Worm (Caenorhabditis elegans) whole organism, L4 larva: Measurements from ENCODE around the gene sulp-5.

ENCODE experiments used
- F26F4.8 ChIP-seq: fragments of 200-800 bp; sonication (Bioruptor generic); conservative IDR thresholded peaks from 2 replicates; pipeline ENCODE4 v1.3.6; 2022; ENCODE audit warnings: missing genetic modification characterization, missing compliant biosample characterization
- F37D6.2 ChIP-seq: sonication (generic microtip); optimal IDR thresholded peaks from 2 replicates; lab custom pipeline; 2016; ENCODE audit warnings: mild to moderate bottlenecking, missing genetic modification characterization, missing compliant biosample characterization
- R02D3.7 ChIP-seq: fragments of 150-350 bp; sonication (generic microtip); optimal IDR thresholded peaks from 3 replicates; lab custom pipeline; 2014; ENCODE audit warnings: missing biosample characterization, missing genetic modification characterization
- Y75B8A.6 ChIP-seq: fragments of 200-800 bp; sonication (Bioruptor generic); IDR thresholded peaks from 2 replicates; pipeline ENCODE4 v1.3.6; 2022; ENCODE audit warnings: missing genetic modification reagents, missing genetic modification characterization, missing compliant biosample characterization
- ZK337.2 ChIP-seq: fragments of 200-800 bp; sonication (Bioruptor generic); IDR thresholded peaks from 2 replicates; pipeline ENCODE4 v1.3.6; 2022; ENCODE audit warnings: missing genetic modification reagents, missing genetic modification characterization, missing compliant biosample characterization
- aha-1 ChIP-seq: fragments of 150-350 bp; peaks from one replicate; lab custom pipeline; 2014; ENCODE audit warnings: missing biosample characterization, missing genetic modification characterization
- attf-4 ChIP-seq: sonication (generic microtip); optimal IDR thresholded peaks from 3 replicates; lab custom pipeline; 2017; ENCODE audit warnings: missing biosample characterization, missing genetic modification characterization
- ceh-20 ChIP-seq: fragments of 200-800 bp; sonication (Bioruptor generic); IDR thresholded peaks from 2 replicates; pipeline ENCODE4 v1.3.6; 2022; ENCODE audit warnings: missing genetic modification reagents, missing genetic modification characterization, missing compliant biosample characterization
- ceh-32 ChIP-seq: sonication (generic microtip); optimal IDR thresholded peaks from 2 replicates; lab custom pipeline; 2016; ENCODE audit warnings: mild to moderate bottlenecking, missing genetic modification characterization, missing compliant biosample characterization; ENCODE audit not compliant: poor library complexity
- ceh-44 ChIP-seq: fragments of 200-800 bp; sonication (Bioruptor generic); IDR thresholded peaks from 2 replicates; pipeline ENCODE4 v1.3.6; 2022; ENCODE audit warnings: missing genetic modification reagents, missing genetic modification characterization, missing compliant biosample characterization
- ctbp-1 ChIP-seq: fragments of 200-800 bp; sonication (Bioruptor generic); IDR thresholded peaks from 2 replicates; pipeline ENCODE4 v1.3.6; 2022; ENCODE audit warnings: missing genetic modification reagents, missing genetic modification characterization, missing compliant biosample characterization
- daf-16 ChIP-seq, 3 experiments: sonication (generic microtip); optimal IDR thresholded peaks; 2 replicates each; lab custom pipeline; 2016 to 2017; ENCODE audit warnings: missing genetic modification characterization in 3 of 3, missing genetic modification reagents in 3 of 3, mild to moderate bottlenecking in 2 of 3, missing compliant biosample characterization in 2 of 3, missing biosample characterization in 1 of 3, moderate library complexity in 1 of 3
- dmd-6 ChIP-seq: fragments of 200-800 bp; sonication (Bioruptor generic); IDR thresholded peaks from 2 replicates; pipeline ENCODE4 v1.3.6; 2022; ENCODE audit warnings: missing genetic modification reagents, missing genetic modification characterization, missing compliant biosample characterization
- dve-1 ChIP-seq: sonication (generic microtip); optimal IDR thresholded peaks from 2 replicates; lab custom pipeline; 2017; ENCODE audit warnings: antibody characterized with exemption, mild to moderate bottlenecking, missing genetic modification characterization, missing compliant biosample characterization; ENCODE audit not compliant: insufficient read depth
- egl-43 ChIP-seq: fragments of 200-800 bp; sonication (Bioruptor generic); IDR thresholded peaks from 2 replicates; pipeline ENCODE4 v1.3.6; 2022; ENCODE audit warnings: missing genetic modification reagents, missing genetic modification characterization, missing compliant biosample characterization
- fkh-10 ChIP-seq: fragments of 150-350 bp; optimal IDR thresholded peaks from 2 replicates; lab custom pipeline; 2014; ENCODE audit warnings: missing biosample characterization, missing genetic modification reagents, missing genetic modification characterization
- gei-8 ChIP-seq: fragments of 200-800 bp; sonication (Bioruptor generic); optimal IDR thresholded peaks from 2 replicates; lab custom pipeline; 2018; ENCODE audit warnings: mild to moderate bottlenecking, missing genetic modification characterization, missing compliant biosample characterization
- hmg-1.1 ChIP-seq: fragments of 200-800 bp; sonication (Bioruptor generic); IDR thresholded peaks from 2 replicates; pipeline ENCODE4 v1.3.6; 2022; ENCODE audit warnings: missing genetic modification reagents, missing genetic modification characterization, missing compliant biosample characterization
- lin-1 ChIP-seq: fragments of 200-800 bp; sonication (Bioruptor generic); IDR thresholded peaks from 2 replicates; pipeline ENCODE4 v1.3.6; 2022; ENCODE audit warnings: missing genetic modification reagents, missing genetic modification characterization, missing compliant biosample characterization
- lin-13 ChIP-seq: fragments of 150-350 bp; optimal IDR thresholded peaks from 2 replicates; lab custom pipeline; 2014; ENCODE audit warnings: missing biosample characterization, missing genetic modification reagents, missing genetic modification characterization
- lin-29 ChIP-seq: fragments of 200-800 bp; sonication (Bioruptor generic); IDR thresholded peaks from 2 replicates; pipeline ENCODE4 v1.3.6; 2022; ENCODE audit warnings: missing genetic modification reagents, missing genetic modification characterization, missing compliant biosample characterization
- lsy-2 ChIP-seq, 2 experiments: fragments of 150-350 bp in 1 of 2; sonication (generic microtip) in 1 of 2; optimal IDR thresholded peaks; 2 replicates each; lab custom pipeline; 2014 to 2017; ENCODE audit warnings: missing biosample characterization in 2 of 2, missing genetic modification characterization in 2 of 2
- madf-9 ChIP-seq: fragments of 200-800 bp; sonication (Bioruptor generic); conservative IDR thresholded peaks from 2 replicates; pipeline ENCODE4 v1.3.6; 2022; ENCODE audit warnings: missing genetic modification reagents, missing genetic modification characterization, missing compliant biosample characterization
- mdl-1 ChIP-seq, 2 experiments: fragments of 150-350 bp in 1 of 2; sonication (generic microtip) in 1 of 2; optimal IDR thresholded peaks; 2 replicates each; lab custom pipeline; 2014 to 2017; ENCODE audit warnings: missing biosample characterization in 2 of 2, missing genetic modification characterization in 2 of 2
- mep-1 ChIP-seq: fragments of 150-350 bp; sonication (generic microtip); optimal IDR thresholded peaks from 3 replicates; lab custom pipeline; 2014; ENCODE audit warnings: missing biosample characterization, missing genetic modification characterization
- nhr-11 ChIP-seq: fragments of 150-350 bp; optimal IDR thresholded peaks from 2 replicates; lab custom pipeline; 2014; ENCODE audit warnings: missing biosample characterization, missing genetic modification characterization
- nhr-111 ChIP-seq: fragments of 200-800 bp; sonication (Bioruptor generic); optimal IDR thresholded peaks from 2 replicates; lab custom pipeline; 2018; ENCODE audit warnings: mild to moderate bottlenecking, missing genetic modification characterization, missing compliant biosample characterization
- nhr-25 ChIP-seq: sonication (generic microtip); optimal IDR thresholded peaks from 2 replicates; lab custom pipeline; 2017; ENCODE audit warnings: missing genetic modification characterization, mild to moderate bottlenecking, missing compliant biosample characterization, antibody characterized with exemption, moderate library complexity, borderline replicate concordance; ENCODE audit not compliant: insufficient read depth
- nhr-28 ChIP-seq: fragments of 150-350 bp; optimal IDR thresholded peaks from 2 replicates; lab custom pipeline; 2014; ENCODE audit warnings: missing biosample characterization, missing genetic modification characterization
- nhr-76 ChIP-seq: fragments of 150-350 bp; optimal IDR thresholded peaks from 2 replicates; lab custom pipeline; 2014; ENCODE audit warnings: missing biosample characterization, missing genetic modification characterization
- nhr-77 ChIP-seq: fragments of 150-350 bp; optimal IDR thresholded peaks from 2 replicates; lab custom pipeline; 2014; ENCODE audit warnings: missing biosample characterization, missing genetic modification characterization
- pha-4 ChIP-seq, 2 experiments: fragments of 150-350 bp in 1 of 2; fragments of 200-800 bp in 1 of 2; sonication (Bioruptor generic) in 1 of 2; IDR thresholded peaks in 1 of 2; optimal IDR thresholded peaks in 1 of 2; 2 replicates each; pipeline versions ENCODE4 v1.3.6 to Lab custom; 2014 to 2022; ENCODE audit warnings: missing genetic modification characterization in 2 of 2, missing genetic modification reagents in 2 of 2, missing biosample characterization in 1 of 2, missing compliant biosample characterization in 1 of 2
- php-3 ChIP-seq: fragments of 200-800 bp; sonication (Bioruptor generic); IDR thresholded peaks from 2 replicates; pipeline ENCODE4 v1.3.6; 2022; ENCODE audit warnings: missing genetic modification reagents, missing genetic modification characterization, missing compliant biosample characterization
- pqm-1 ChIP-seq: sonication (generic microtip); optimal IDR thresholded peaks from 2 replicates; lab custom pipeline; 2017; ENCODE audit warnings: missing biosample characterization, missing genetic modification characterization
- rbr-2 ChIP-seq: sonication (generic microtip); optimal IDR thresholded peaks from 2 replicates; lab custom pipeline; 2016; ENCODE audit warnings: missing genotype, missing genetic modification characterization, missing compliant biosample characterization
- saeg-2 ChIP-seq: fragments of 200-800 bp; sonication (Bioruptor generic); IDR thresholded peaks from 2 replicates; pipeline ENCODE4 v1.3.6; 2022; ENCODE audit warnings: missing genetic modification reagents, missing genetic modification characterization, missing compliant biosample characterization
- sdz-12 ChIP-seq: fragments of 200-800 bp; sonication (Bioruptor generic); optimal IDR thresholded peaks from 2 replicates; lab custom pipeline; 2018; ENCODE audit warnings: mild to moderate bottlenecking, missing genetic modification characterization, missing compliant biosample characterization
- spr-3 ChIP-seq: fragments of 200-800 bp; sonication (Bioruptor generic); optimal IDR thresholded peaks from 2 replicates; lab custom pipeline; 2018; ENCODE audit warnings: mild to moderate bottlenecking, missing genetic modification characterization, missing compliant biosample characterization
- unc-130 ChIP-seq: sonication (generic microtip); optimal IDR thresholded peaks from 2 replicates; lab custom pipeline; 2016; ENCODE audit warnings: missing genetic modification reagents, missing genetic modification characterization, missing compliant biosample characterization
- unc-39 ChIP-seq: sonication (generic microtip); optimal IDR thresholded peaks from 2 replicates; lab custom pipeline; 2017; ENCODE audit warnings: missing biosample characterization, missing genetic modification characterization
- unc-62 ChIP-seq, 3 experiments: fragments of 150-350 bp in 1 of 3; sonication (generic microtip); optimal IDR thresholded peaks in 2 of 3; peaks in 1 of 3; 1 replicate in 1 of 3; 2 replicates in 2 of 3; lab custom pipeline; 2014 to 2017; ENCODE audit warnings: missing biosample characterization in 3 of 3, missing genetic modification characterization in 3 of 3, missing genetic modification reagents in 3 of 3, missing genotype in 1 of 3
- zag-1 ChIP-seq: fragments of 150-350 bp; optimal IDR thresholded peaks from 2 replicates; lab custom pipeline; 2014; ENCODE audit warnings: missing biosample characterization, missing genetic modification characterization
- zfp-2 ChIP-seq: sonication (generic microtip); optimal IDR thresholded peaks from 2 replicates; lab custom pipeline; 2016; ENCODE audit warnings: mild to moderate bottlenecking, missing genetic modification characterization, missing compliant biosample characterization
- zip-2 ChIP-seq: fragments of 150-350 bp; optimal IDR thresholded peaks from 2 replicates; lab custom pipeline; 2014; ENCODE audit warnings: missing biosample characterization, missing genetic modification characterization

sulp-5 gene

DNA sequence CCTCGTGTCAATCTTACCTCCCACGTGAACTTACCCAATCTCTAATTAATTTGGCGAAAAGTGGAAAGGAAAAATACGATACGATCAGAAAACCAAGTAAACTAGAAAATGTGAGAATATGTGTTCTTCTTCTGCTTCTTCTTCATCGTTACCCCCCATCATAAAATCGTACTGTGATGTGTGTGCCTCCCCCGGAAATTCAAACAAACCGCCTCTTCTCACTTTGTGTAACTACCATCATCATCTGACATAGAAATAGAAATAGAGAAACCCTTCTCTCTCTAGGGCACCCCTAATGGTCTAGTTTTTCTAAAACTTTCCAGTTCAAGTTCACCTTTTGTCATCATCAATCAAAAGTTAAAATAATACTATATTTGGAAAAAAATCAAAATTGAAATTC, 22.1 kb upstream of the sulp-5 start (continued):
- no peak for TF ChIP-seq nhr-77
- no peak for TF ChIP-seq nhr-76 (tag; lab: Kevin White, UChicago)
- TF ChIP-seq lsy-2 (tag; optimal IDR thresholded peaks at IDR 0.05; lab: Kevin White, UChicago): no peak
- TF ChIP-seq rbr-2 (tag; lab: Kevin White, UChicago): no peak
- TF ChIP-seq ctbp-1 (GFP tag; lab: Robert Waterston, UW): no peak
- peak; percentile 8 to 17 for TF ChIP-seq mdl-1 (tag; optimal IDR thresholded peaks at IDR 0.05; lab: Kevin White, UChicago)
- TF ChIP-seq ceh-20 (GFP tag; lab: Robert Waterston, UW): no peak
- TF ChIP-seq F26F4.8 (GFP tag; lab: Robert Waterston, UW): no peak
- peak; percentile 25 for TF ChIP-seq nhr-28 (tag; lab: Kevin White, UChicago)
- TF ChIP-seq dmd-6: peak; percentile 25; the same call in 1 of the 2 replicates
- TF ChIP-seq R02D3.7 (tag; lab: Kevin White, UChicago): no peak
- TF ChIP-seq Y75B8A.6 (GFP tag; lab: Robert Waterston, UW): no peak
- TF ChIP-seq egl-43: no peak
- peak; percentile 4 for TF ChIP-seq mep-1 (tag; lab: Kevin White, UChicago)
- no peak for TF ChIP-seq unc-130 (GFP tag; lab: Kevin White, UChicago)
- no peak for TF ChIP-seq ZK337.2 (GFP tag; lab: Robert Waterston, UW)
- no peak for TF ChIP-seq unc-62 (GFP tag; optimal IDR thresholded peaks at IDR 0.05 in 1 of 2; lab: Kevin White, UChicago)
- TF ChIP-seq unc-62 (tag; optimal IDR thresholded peaks at IDR 0.05; lab: Kevin White, UChicago): no peak
- TF ChIP-seq madf-9 (GFP tag; lab: Robert Waterston, UW): no peak
- no peak for TF ChIP-seq lin-13
- TF ChIP-seq ceh-32: no peak
- TF ChIP-seq spr-3 (GFP tag; lab: Kevin White, UChicago): no peak
- TF ChIP-seq lin-1 (GFP tag; lab: Robert Waterston, UW): no peak
- TF ChIP-seq nhr-11: no peak
- TF ChIP-seq zip-2: no peak
- TF ChIP-seq nhr-111 (GFP tag; lab: Kevin White, UChicago): no peak
- TF ChIP-seq ceh-44 (GFP tag; lab: Robert Waterston, UW): no peak

DNA sequence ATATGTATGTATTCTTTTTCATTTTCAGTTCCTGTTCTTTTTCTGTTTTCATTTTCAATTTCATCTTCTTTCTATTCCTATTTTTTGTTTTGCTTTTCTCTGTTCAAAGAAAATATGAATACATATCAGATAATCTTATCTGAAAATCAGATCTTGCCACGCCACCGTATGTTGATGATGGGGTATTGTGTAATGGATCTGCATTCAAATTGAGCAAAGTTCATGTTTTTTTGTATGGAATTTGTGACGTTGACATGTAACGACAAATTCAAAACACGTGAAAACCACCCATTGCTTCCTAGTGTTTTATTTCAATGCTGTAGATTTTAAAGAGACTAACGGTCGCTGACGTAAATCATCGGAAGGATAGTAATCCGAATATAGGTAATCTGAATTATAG, 21.5 kb upstream of the sulp-5 start:
- peak; percentile 65 for TF ChIP-seq aha-1 (tag; lab: Kevin White, UChicago)
- no peak for TF ChIP-seq saeg-2 (GFP tag; lab: Robert Waterston, UW)
- no peak for TF ChIP-seq sdz-12 (GFP tag; lab: Kevin White, UChicago)
- TF ChIP-seq, all 104 proteins: peak for 1

DNA sequence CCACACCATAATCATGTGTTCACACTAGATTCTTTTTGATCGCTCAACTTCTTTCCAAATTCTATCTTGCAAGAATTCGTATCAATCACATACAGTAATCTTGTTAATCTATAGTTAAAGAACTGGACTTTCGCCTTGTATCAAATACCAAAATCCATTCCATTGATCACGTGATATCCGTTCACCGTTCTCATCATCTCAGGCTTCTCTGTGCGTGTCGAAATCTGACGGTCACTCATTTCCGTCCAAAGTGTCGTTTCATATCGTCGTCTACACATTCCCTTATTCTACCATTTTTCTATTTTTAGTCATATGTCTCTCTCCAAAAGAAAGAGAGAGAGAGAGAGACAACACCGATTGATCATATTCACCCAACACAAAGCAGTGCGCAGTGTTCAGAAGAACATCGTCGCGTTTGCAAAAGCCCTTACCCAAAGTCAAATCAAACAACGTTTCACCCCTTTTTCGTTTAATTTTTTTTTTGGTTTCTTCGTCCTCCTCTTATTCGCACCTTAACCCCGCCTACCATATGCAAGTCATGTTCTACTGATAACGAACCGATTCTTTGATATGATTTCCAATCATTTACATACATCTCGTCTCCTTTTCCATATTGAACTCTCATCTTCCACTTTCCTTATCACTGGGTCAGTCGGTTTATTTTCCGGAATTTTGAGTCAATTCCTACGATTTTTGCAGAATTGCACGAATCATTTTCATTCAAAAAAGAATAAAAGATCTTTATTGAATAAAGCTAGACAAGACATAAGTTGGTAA, 20.6 kb upstream of the sulp-5 start:
- no peak for TF ChIP-seq lin-29 (GFP tag; lab: Robert Waterston, UW)
- peak; percentile 60 for TF ChIP-seq nhr-25 (tag; lab: Kevin White, UChicago)
- no peak for TF ChIP-seq hmg-1.1 (GFP tag; lab: Robert Waterston, UW)
- TF ChIP-seq dve-1: peak; percentile 10
- no peak for TF ChIP-seq zag-1 (tag; lab: Kevin White, UChicago)
- peak; percentile 63 for TF ChIP-seq gei-8 (GFP tag; lab: Kevin White, UChicago)
- no peak for TF ChIP-seq daf-16 (GFP tag; optimal IDR thresholded peaks at IDR 0.05; lab: Kevin White, UChicago)
- peak; percentile 67 for TF ChIP-seq daf-16 (tag; optimal IDR thresholded peaks at IDR 0.05; lab: Kevin White, UChicago)
- TF ChIP-seq pqm-1 (tag; lab: Kevin White, UChicago): peak; percentile 97
- peak; percentile 16 for TF ChIP-seq mep-1 (tag; lab: Kevin White, UChicago)
- TF ChIP-seq unc-62 (GFP tag; optimal IDR thresholded peaks at IDR 0.05 in 1 of 2; lab: Kevin White, UChicago): peak in 1 of 2 experiments; percentile 95
- no peak for TF ChIP-seq unc-62 (tag; optimal IDR thresholded peaks at IDR 0.05; lab: Kevin White, UChicago)
- no peak for TF ChIP-seq lin-13
- no peak for TF ChIP-seq pha-4 (GFP tag; IDR thresholded peaks at IDR 0.05; lab: Robert Waterston, UW)
- TF ChIP-seq pha-4 (tag; optimal IDR thresholded peaks at IDR 0.05; lab: Kevin White, UChicago): peak; percentile 23
- TF ChIP-seq attf-4 (tag; lab: Kevin White, UChicago): no peak
- TF ChIP-seq F37D6.2: no peak
- TF ChIP-seq unc-39 (tag; lab: Kevin White, UChicago): no peak
- TF ChIP-seq nhr-111 (GFP tag; lab: Kevin White, UChicago): no peak
- peak; percentile 14; the same call in 1 of the 2 replicates for TF ChIP-seq ceh-20 (GFP tag; lab: Robert Waterston, UW)
- TF ChIP-seq php-3 (GFP tag; lab: Robert Waterston, UW): 0 out of 2 replicates have a peak, but pooled peaks have one; percentile 7
- TF ChIP-seq zfp-2 (tag; lab: Kevin White, UChicago): no peak
- TF ChIP-seq spr-3 (GFP tag; lab: Kevin White, UChicago): no peak
- TF ChIP-seq lin-1 (GFP tag; lab: Robert Waterston, UW): 0 out of 2 replicates have a peak, but pooled peaks have one; percentile 10
- no peak for TF ChIP-seq fkh-10 (GFP tag; lab: Kevin White, UChicago)
